Worm (Caenorhabditis elegans): ENCODE data around the gene plep-1.

The plep-1 gene

ce11 chrII:4312115-4312514, at the start of gene plep-1:
Gene plep-1 (minus strand): TSS chrII:4312215.
- TF ChIP-seq Y5F2A.4 (GFP tag; optimal IDR thresholded peaks at IDR 0.05), result no peak
- TF ChIP-seq hif-1 (tag; optimal IDR thresholded peaks at IDR 0.05), result no peak
- no peak for TF ChIP-seq fos-1 (tag; optimal IDR thresholded peaks at IDR 0.05)
- no peak for TF ChIP-seq nhr-25 (tag; optimal IDR thresholded peaks at IDR 0.05; ENCODE audit: borderline replicate concordance, insufficient read depth)
- TF ChIP-seq lin-39 (tag; optimal IDR thresholded peaks at IDR 0.05), result no peak
- TF ChIP-seq nhr-41 (GFP tag; IDR thresholded peaks at IDR 0.05), result no peak

ce11 chrII:4359219-4359618, 47.2 kb upstream of the plep-1 start:
- TF ChIP-seq aha-1 (tag) (peak; percentile 91), arid-1 (GFP tag; conservative IDR thresholded peaks at IDR 0.05) (no peak), unc-39 (tag; optimal IDR thresholded peaks at IDR 0.05) (no peak), R02D3.7 (tag; optimal IDR thresholded peaks at IDR 0.05) (no peak), gei-8 (GFP tag; optimal IDR thresholded peaks at IDR 0.05) (no peak)

- no peak for TF ChIP-seq lin-1 (GFP tag; IDR thresholded peaks at IDR 0.05)
- TF ChIP-seq ceh-62 (tag; optimal IDR thresholded peaks at IDR 0.05), result no peak
- TF ChIP-seq aha-1 (tag), result no peak
- peak in 1 of 2 experiments; percentile 67 for TF ChIP-seq unc-62 (GFP tag; optimal IDR thresholded peaks at IDR 0.05 in 1 of 2)
- no peak for TF ChIP-seq unc-62 (tag; optimal IDR thresholded peaks at IDR 0.05)
- no peak for TF ChIP-seq duxl-1 (tag; optimal IDR thresholded peaks at IDR 0.05; ENCODE audit: poor library complexity)
- TF ChIP-seq ztf-7 (tag; optimal IDR thresholded peaks at IDR 0.05), result no peak
Measured at ce11 chrII:4358765-4359164, 46.8 kb upstream of the plep-1 start, which contains the start of gene lat-2. Gene lat-2 (plus strand): TSS chrII:4359065.

ce11 chrII:4355217-4355616, 43.2 kb upstream of the plep-1 start, which contains the start of the genes H20J04.7 and H20J04.1:
Gene H20J04.7 (minus strand): TSS chrII:4355317.
Gene H20J04.1 (plus strand): TSS chrII:4355613.
- TF ChIP-seq lir-3 (tag; optimal IDR thresholded peaks at IDR 0.05), result no peak
- TF ChIP-seq nhr-77 (tag; optimal IDR thresholded peaks at IDR 0.05), result no peak
- TF ChIP-seq nhr-41 (GFP tag; IDR thresholded peaks at IDR 0.05), result no peak
- no peak for TF ChIP-seq dmd-9 (GFP tag; IDR thresholded peaks at IDR 0.05)
- TF ChIP-seq hif-1 (tag; optimal IDR thresholded peaks at IDR 0.05), result no peak
- no peak for TF ChIP-seq lin-1 (GFP tag; IDR thresholded peaks at IDR 0.05)
- TF ChIP-seq dpl-1 (GFP tag; optimal IDR thresholded peaks at IDR 0.05), result no peak
- TF ChIP-seq lim-7 (GFP tag; IDR thresholded peaks at IDR 0.05), result no peak
- TF ChIP-seq nhr-25 (tag; optimal IDR thresholded peaks at IDR 0.05; ENCODE audit: borderline replicate concordance, insufficient read depth), result no peak
- no peak for TF ChIP-seq daf-12 (tag; optimal IDR thresholded peaks at IDR 0.05)
- TF ChIP-seq ZK337.2 (GFP tag; IDR thresholded peaks at IDR 0.05), result no peak
- no peak for TF ChIP-seq tag-97 (GFP tag; IDR thresholded peaks at IDR 0.05)
- TF ChIP-seq ces-1 (GFP tag; optimal IDR thresholded peaks at IDR 0.05), result no peak

- TF ChIP-seq hmg-1.1 (GFP tag; IDR thresholded peaks at IDR 0.05), result no peak
- no peak for TF ChIP-seq sdz-12 (GFP tag; optimal IDR thresholded peaks at IDR 0.05)
- TF ChIP-seq nhr-41 (GFP tag; IDR thresholded peaks at IDR 0.05), result no peak
Measured at ce11 chrII:4350888-4351287, 38.9 kb upstream of the plep-1 start, which contains the start of gene H20J04.9. Gene H20J04.9 (plus strand): TSS chrII:4351188.

ce11 chrII:4344317-4344716, 32.3 kb upstream of the plep-1 start:
- TF ChIP-seq unc-62 (GFP tag; optimal IDR thresholded peaks at IDR 0.05 in 1 of 2), result peak in 1 of 2 experiments; percentile 2
- TF ChIP-seq unc-62 (tag; optimal IDR thresholded peaks at IDR 0.05), result no peak
- TF ChIP-seq mep-1 (tag; optimal IDR thresholded peaks at IDR 0.05), result no peak
- peak; percentile 81 for TF ChIP-seq set-16 (GFP tag; IDR thresholded peaks at IDR 0.05)
- TF ChIP-seq zip-11 (GFP tag; IDR thresholded peaks at IDR 0.05), result no peak

Data from whole organism, L4 larva.